Worm (Caenorhabditis elegans) whole organism, L3 larva: ENCODE results near the gene srx-112.

Experiments
- R02D3.7 ChIP-seq: fragments of 150-350 bp; optimal IDR thresholded peaks from 2 replicates; lab custom pipeline; 2014; ENCODE audit warnings: missing biosample characterization, missing genetic modification characterization
- ama-1 ChIP-seq: fragments of 150-350 bp; optimal IDR thresholded peaks from 2 replicates; lab custom pipeline; 2018
- elt-2 ChIP-seq: sonication (generic microtip); optimal IDR thresholded peaks from 2 replicates; lab custom pipeline; 2016; ENCODE audit warnings: missing genetic modification reagents, mild to moderate bottlenecking, missing genetic modification characterization, missing compliant biosample characterization
- elt-3 ChIP-seq, 3 experiments: fragments of 150-350 bp in 1 of 3; sonication (generic microtip) in 2 of 3; optimal IDR thresholded peaks; 2 replicates in 2 of 3; 4 replicates in 1 of 3; lab custom pipeline; 2014 to 2017; ENCODE audit warnings: missing biosample characterization in 3 of 3, missing genetic modification characterization in 3 of 3
- fos-1 ChIP-seq: fragments of 150-350 bp; optimal IDR thresholded peaks from 2 replicates; lab custom pipeline; 2014; ENCODE audit warnings: missing biosample characterization, missing genetic modification characterization
- nhr-237 ChIP-seq: fragments of 150-350 bp; optimal IDR thresholded peaks from 2 replicates; lab custom pipeline; 2014; ENCODE audit warnings: missing biosample characterization, missing genetic modification characterization
- pha-4 ChIP-seq: fragments of 150-350 bp; optimal IDR thresholded peaks from 2 replicates; lab custom pipeline; 2014; ENCODE audit warnings: missing biosample characterization, missing genetic modification reagents, missing genetic modification characterization
- pqm-1 ChIP-seq: fragments of 150-350 bp; optimal IDR thresholded peaks from 2 replicates; lab custom pipeline; 2017; ENCODE audit warnings: missing biosample characterization, missing genetic modification characterization, inconsistent platforms
- skn-1 ChIP-seq: fragments of 150-350 bp; optimal IDR thresholded peaks from 2 replicates; lab custom pipeline; 2014; ENCODE audit warnings: missing biosample characterization, missing genetic modification characterization
- unc-62 ChIP-seq: fragments of 150-350 bp; sonication (generic microtip); optimal IDR thresholded peaks from 4 replicates; lab custom pipeline; 2014; ENCODE audit warnings: missing biosample characterization, missing genetic modification reagents, missing genetic modification characterization
- zag-1 ChIP-seq: fragments of 150-350 bp; optimal IDR thresholded peaks from 2 replicates; lab custom pipeline; 2014; ENCODE audit warnings: missing biosample characterization, missing genetic modification characterization

DNA sequence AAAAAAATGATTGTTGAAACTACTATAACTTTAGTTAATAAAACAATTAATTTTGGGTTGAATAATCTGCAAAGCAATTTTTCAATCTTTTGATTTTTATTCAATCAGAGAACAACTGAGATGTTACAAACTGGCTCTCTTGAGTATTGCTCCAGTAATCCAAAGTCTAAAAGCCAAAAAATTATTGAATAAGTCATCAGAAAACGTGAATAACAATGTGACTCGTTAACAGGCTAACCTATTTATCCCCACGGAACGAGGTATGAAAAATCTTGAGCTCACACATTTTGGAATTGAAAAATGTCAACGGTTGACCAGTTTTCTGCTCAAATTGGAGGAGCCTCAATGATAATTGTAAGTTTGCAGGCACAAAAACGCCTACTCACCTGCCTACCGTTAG, 6.9 kb downstream of the srx-112 start, which contains the start of gene srx-111:
- no peak for TF ChIP-seq elt-2 (tag; lab: Kevin White, UChicago)
- TF ChIP-seq nhr-237, result no peak
- no peak for TF ChIP-seq pha-4 (tag; lab: Kevin White, UChicago)
- no peak for TF ChIP-seq pqm-1 (tag; lab: Kevin White, UChicago)
- no peak for TF ChIP-seq fos-1 (tag; lab: Kevin White, UChicago)
- no peak for TF ChIP-seq unc-62 (GFP tag; lab: Kevin White, UChicago)
- TF ChIP-seq skn-1 (tag; lab: Kevin White, UChicago), result no peak
- TF ChIP-seq zag-1 (tag; lab: Kevin White, UChicago), result no peak
- no peak for TF ChIP-seq ama-1 (lab: Kevin White, UChicago)
- no peak for TF ChIP-seq R02D3.7
- no peak for TF ChIP-seq elt-3 (tag; optimal IDR thresholded peaks at IDR 0.05; lab: Kevin White, UChicago)
